Worm (Caenorhabditis elegans) whole organism, L1 larva: ENCODE results near the gene M117.4.

Experiments
- C34B4.2 ChIP-seq: sonication (generic microtip); optimal IDR thresholded peaks from 2 replicates; lab custom pipeline; 2017; ENCODE audit warnings: mild to moderate bottlenecking, missing genetic modification characterization, missing compliant biosample characterization
- aha-1 ChIP-seq: fragments of 150-350 bp; optimal IDR thresholded peaks from 2 replicates; lab custom pipeline; 2014; ENCODE audit warnings: missing biosample characterization, missing genetic modification characterization
- blmp-1 ChIP-seq: fragments of 150-350 bp; optimal IDR thresholded peaks from 2 replicates; lab custom pipeline; 2014; ENCODE audit warnings: missing biosample characterization, missing genetic modification characterization
- ceh-63 ChIP-seq: fragments of 200-800 bp; sonication (Bioruptor generic); optimal IDR thresholded peaks from 2 replicates; lab custom pipeline; 2018; ENCODE audit warnings: mild to moderate bottlenecking, missing genetic modification characterization, missing compliant biosample characterization
- ceh-8 ChIP-seq: fragments of 200-800 bp; sonication (Bioruptor generic); optimal IDR thresholded peaks from 2 replicates; lab custom pipeline; 2018; ENCODE audit warnings: mild to moderate bottlenecking, missing genetic modification characterization, moderate library complexity, missing compliant biosample characterization
- ceh-82 ChIP-seq, 3 experiments: fragments of 150-350 bp in 1 of 3; sonication (generic microtip) in 2 of 3; optimal IDR thresholded peaks; 2 replicates each; lab custom pipeline; 2014 to 2017; ENCODE audit warnings: missing biosample characterization in 3 of 3, missing genetic modification characterization in 3 of 3
- ceh-88 ChIP-seq: fragments of 200-800 bp; sonication (Bioruptor generic); IDR thresholded peaks from 2 replicates; pipeline ENCODE4 v1.3.6; 2022; ENCODE audit warnings: missing genetic modification characterization, missing compliant biosample characterization
- ces-1 ChIP-seq: fragments of 150-350 bp; optimal IDR thresholded peaks from 2 replicates; lab custom pipeline; 2014; ENCODE audit warnings: missing biosample characterization, missing genetic modification reagents, missing genetic modification characterization
- dsc-1 ChIP-seq: sonication (generic microtip); optimal IDR thresholded peaks from 2 replicates; lab custom pipeline; 2016; ENCODE audit warnings: mild to moderate bottlenecking, missing genetic modification characterization, missing compliant biosample characterization
- egl-27 ChIP-seq, 2 experiments: fragments of 150-350 bp in 1 of 2; sonication (generic microtip); optimal IDR thresholded peaks; 3 replicates each; lab custom pipeline; 2017 to 2018; ENCODE audit warnings: missing biosample characterization in 2 of 2, missing genetic modification characterization in 2 of 2, missing genetic modification reagents in 2 of 2
- elt-2 ChIP-seq: sonication (generic microtip); optimal IDR thresholded peaks from 2 replicates; lab custom pipeline; 2016; ENCODE audit warnings: missing genetic modification characterization, mild to moderate bottlenecking, inconsistent platforms, missing compliant biosample characterization, missing genetic modification reagents
- fkh-10 ChIP-seq: sonication (generic microtip); optimal IDR thresholded peaks from 2 replicates; lab custom pipeline; 2017; ENCODE audit warnings: missing biosample characterization, missing genetic modification reagents, missing genetic modification characterization
- fkh-4 ChIP-seq: sonication (generic microtip); optimal IDR thresholded peaks from 2 replicates; lab custom pipeline; 2016; ENCODE audit warnings: missing compliant biosample characterization, missing genetic modification characterization, borderline replicate concordance
- fkh-8 ChIP-seq: sonication (generic microtip); optimal IDR thresholded peaks from 2 replicates; lab custom pipeline; 2016; ENCODE audit warnings: mild to moderate bottlenecking, missing genetic modification characterization, missing compliant biosample characterization
- fos-1 ChIP-seq: fragments of 150-350 bp; optimal IDR thresholded peaks from 2 replicates; lab custom pipeline; 2014; ENCODE audit warnings: missing biosample characterization, missing genetic modification characterization
- grh-1 ChIP-seq: fragments of 200-800 bp; sonication (Bioruptor generic); IDR thresholded peaks from 2 replicates; pipeline ENCODE4 v1.3.6; 2022; ENCODE audit warnings: missing genetic modification reagents, missing genetic modification characterization, missing compliant biosample characterization
- irx-1 ChIP-seq: sonication (generic microtip); optimal IDR thresholded peaks from 2 replicates; lab custom pipeline; 2016; ENCODE audit warnings: missing genetic modification characterization, missing compliant biosample characterization
- jun-1 ChIP-seq: fragments of 150-350 bp; optimal IDR thresholded peaks from 2 replicates; lab custom pipeline; 2014; ENCODE audit warnings: missing biosample characterization, missing genetic modification reagents, missing genetic modification characterization
- lin-13 ChIP-seq: fragments of 150-350 bp; optimal IDR thresholded peaks from 2 replicates; lab custom pipeline; 2014; ENCODE audit warnings: missing biosample characterization, missing genetic modification reagents, missing genetic modification characterization
- lin-14 ChIP-seq: fragments of 200-800 bp; sonication (Bioruptor generic); optimal IDR thresholded peaks from 2 replicates; lab custom pipeline; 2018; ENCODE audit warnings: mild to moderate bottlenecking, missing genetic modification characterization, moderate library complexity, missing compliant biosample characterization
- lin-35 ChIP-seq, 2 experiments: fragments of 150-350 bp; optimal IDR thresholded peaks; 2 replicates each; lab custom pipeline; 2014; ENCODE audit warnings: missing biosample characterization in 2 of 2, missing genetic modification characterization in 2 of 2, missing genetic modification reagents in 2 of 2
- lin-39 ChIP-seq: fragments of 150-350 bp; optimal IDR thresholded peaks from 2 replicates; lab custom pipeline; 2014; ENCODE audit warnings: missing biosample characterization, missing genetic modification reagents, missing genetic modification characterization
- mab-9 ChIP-seq: fragments of 200-800 bp; sonication (Bioruptor generic); IDR thresholded peaks from 2 replicates; pipeline ENCODE4 v1.3.6; 2022; ENCODE audit warnings: missing genetic modification reagents, missing genetic modification characterization, missing compliant biosample characterization
- mep-1 ChIP-seq: fragments of 150-350 bp; optimal IDR thresholded peaks from 2 replicates; lab custom pipeline; 2014; ENCODE audit warnings: missing biosample characterization, missing genetic modification characterization
- nhr-20 ChIP-seq: sonication (generic microtip); optimal IDR thresholded peaks from 2 replicates; lab custom pipeline; 2016; ENCODE audit warnings: mild to moderate bottlenecking, missing genetic modification characterization, missing compliant biosample characterization
- nhr-237 ChIP-seq: fragments of 150-350 bp; optimal IDR thresholded peaks from 2 replicates; lab custom pipeline; 2014; ENCODE audit warnings: missing biosample characterization, missing genetic modification characterization
- nhr-28 ChIP-seq: fragments of 150-350 bp; optimal IDR thresholded peaks from 2 replicates; lab custom pipeline; 2014; ENCODE audit warnings: missing biosample characterization, missing genetic modification characterization
- nhr-47 ChIP-seq: sonication (generic microtip); optimal IDR thresholded peaks from 2 replicates; lab custom pipeline; 2016; ENCODE audit warnings: mild to moderate bottlenecking, missing genetic modification characterization, moderate library complexity, missing compliant biosample characterization
- nhr-71 ChIP-seq: sonication (generic microtip); optimal IDR thresholded peaks from 2 replicates; lab custom pipeline; 2016; ENCODE audit warnings: mild to moderate bottlenecking, missing genetic modification characterization, moderate library complexity, missing compliant biosample characterization
- nhr-77 ChIP-seq: fragments of 150-350 bp; optimal IDR thresholded peaks from 2 replicates; lab custom pipeline; 2014; ENCODE audit warnings: missing biosample characterization, missing genetic modification characterization
- pag-3 ChIP-seq: sonication (generic microtip); optimal IDR thresholded peaks from 2 replicates; lab custom pipeline; 2017; ENCODE audit warnings: missing genetic modification characterization, mild to moderate bottlenecking, missing compliant biosample characterization, antibody characterized with exemption, borderline replicate concordance; ENCODE audit not compliant: insufficient read depth
- pax-3 ChIP-seq: fragments of 200-800 bp; sonication (Bioruptor generic); optimal IDR thresholded peaks from 2 replicates; lab custom pipeline; 2018; ENCODE audit warnings: mild to moderate bottlenecking, missing genetic modification characterization, moderate library complexity, missing compliant biosample characterization
- rnt-1 ChIP-seq: sonication (generic microtip); optimal IDR thresholded peaks from 2 replicates; lab custom pipeline; 2016; ENCODE audit warnings: mild to moderate bottlenecking, missing genetic modification characterization, moderate library complexity, missing compliant biosample characterization
- snpc-4 ChIP-seq: fragments of 150-350 bp; optimal IDR thresholded peaks from 2 replicates; lab custom pipeline; 2014; ENCODE audit warnings: missing biosample characterization, missing genetic modification characterization
- sox-4 ChIP-seq: sonication (generic microtip); optimal IDR thresholded peaks from 2 replicates; lab custom pipeline; 2016; ENCODE audit warnings: missing genetic modification characterization, missing compliant biosample characterization
- tbx-2 ChIP-seq: sonication (generic microtip); optimal IDR thresholded peaks from 2 replicates; lab custom pipeline; 2016; ENCODE audit warnings: missing genetic modification characterization, missing compliant biosample characterization
- tlp-1 ChIP-seq: fragments of 150-350 bp; optimal IDR thresholded peaks from 2 replicates; lab custom pipeline; 2014; ENCODE audit warnings: missing biosample characterization, missing genetic modification characterization
- unc-62 ChIP-seq: fragments of 150-350 bp; optimal IDR thresholded peaks from 2 replicates; lab custom pipeline; 2014; ENCODE audit warnings: missing biosample characterization, missing genetic modification reagents, missing genetic modification characterization
- unc-86 ChIP-seq: sonication (generic microtip); optimal IDR thresholded peaks from 2 replicates; lab custom pipeline; 2016; ENCODE audit warnings: missing genetic modification characterization, missing compliant biosample characterization
- unc-98 ChIP-seq: fragments of 200-800 bp; sonication (Bioruptor generic); IDR thresholded peaks from 2 replicates; pipeline ENCODE4 v1.3.6; 2022; ENCODE audit warnings: missing genetic modification characterization, missing compliant biosample characterization
- ztf-11 ChIP-seq, 2 experiments: sonication (generic microtip); optimal IDR thresholded peaks; 2 replicates each; lab custom pipeline; 2016 to 2017; ENCODE audit warnings: missing genetic modification characterization in 2 of 2, missing biosample characterization in 1 of 2, missing compliant biosample characterization in 1 of 2

M117.4 gene

ce11 chrIV:11820067-11820913 lies 13.1 kb downstream of the M117.4 start (continued):
- TF ChIP-seq grh-1 (GFP tag; lab: Robert Waterston, UW) (no peak), lin-35 (GFP tag; optimal IDR thresholded peaks at IDR 0.05; lab: Kevin White, UChicago) (no peak), unc-98 (GFP tag; lab: Robert Waterston, UW) (no peak), fkh-4 (tag; lab: Kevin White, UChicago) (no peak), ceh-8 (GFP tag; lab: Kevin White, UChicago) (no peak), C34B4.2 (tag; lab: Kevin White, UChicago) (no peak), elt-2 (no peak), ces-1 (GFP tag; lab: Kevin White, UChicago) (no peak), tlp-1 (tag; lab: Kevin White, UChicago) (no peak), fkh-10 (GFP tag; lab: Kevin White, UChicago) (no peak), ceh-88 (no peak), unc-86 (tag; lab: Kevin White, UChicago) (no peak), fos-1 (tag; lab: Kevin White, UChicago) (no peak), nhr-47 (tag; lab: Kevin White, UChicago) (no peak), mep-1 (tag; lab: Kevin White, UChicago) (no peak), lin-13 (no peak), irx-1 (tag; lab: Kevin White, UChicago) (no peak), ceh-82 (tag; optimal IDR thresholded peaks at IDR 0.05; lab: Kevin White, UChicago) (no peak), nhr-20 (tag; lab: Kevin White, UChicago) (no peak), snpc-4 (no peak), pax-3 (tag; lab: Kevin White, UChicago) (peak; percentile 22), nhr-77 (tag; lab: Kevin White, UChicago) (no peak), dsc-1 (no peak), aha-1 (tag; lab: Kevin White, UChicago) (no peak), pag-3 (tag; lab: Kevin White, UChicago) (no peak)
- TF ChIP-seq, all 84 proteins: peak for 8

ce11 chrIV:11813901-11814300 lies 19.5 kb downstream of the M117.4 start, which contains the start of gene M117.1:
M117.1 (plus strand) TSS chrIV:11814247.
- TF ChIP-seq lin-39 (tag; lab: Kevin White, UChicago) (no peak), unc-98 (GFP tag; lab: Robert Waterston, UW) (no peak), rnt-1 (tag; lab: Kevin White, UChicago) (peak; percentile 4), egl-27 (tag; optimal IDR thresholded peaks at IDR 0.05; lab: Kevin White, UChicago) (no peak), lin-14 (peak; percentile 53), unc-62 (no peak), blmp-1 (tag; lab: Kevin White, UChicago) (peak; percentile 13), mab-9 (GFP tag; lab: Robert Waterston, UW) (no peak), tbx-2 (tag; lab: Kevin White, UChicago) (peak; percentile 13), mep-1 (tag; lab: Kevin White, UChicago) (no peak)

ce11 chrIV:11812017-11812416 lies 21.3 kb downstream of the M117.4 start:
- TF ChIP-seq jun-1 (tag; lab: Kevin White, UChicago), result no peak
- TF ChIP-seq pax-3 (tag; lab: Kevin White, UChicago), result no peak
- no peak for TF ChIP-seq fos-1 (tag; lab: Kevin White, UChicago)
- TF ChIP-seq snpc-4, result no peak
- no peak for TF ChIP-seq nhr-28 (tag; lab: Kevin White, UChicago)
- no peak for TF ChIP-seq lin-13
- no peak for TF ChIP-seq ztf-11 (tag; optimal IDR thresholded peaks at IDR 0.05; lab: Kevin White, UChicago)
- peak; percentile 66 for TF ChIP-seq fkh-8 (tag; lab: Kevin White, UChicago)
- peak; percentile 88 for TF ChIP-seq dsc-1
- no peak for TF ChIP-seq grh-1 (GFP tag; lab: Robert Waterston, UW)
- peak; percentile 49 for TF ChIP-seq nhr-71 (tag; lab: Kevin White, UChicago)
- TF ChIP-seq ceh-8 (GFP tag; lab: Kevin White, UChicago), result no peak
- TF ChIP-seq nhr-47 (tag; lab: Kevin White, UChicago), result peak; percentile 45
- peak in 1 of 3 experiments; percentile 8 for TF ChIP-seq ceh-82 (tag; optimal IDR thresholded peaks at IDR 0.05; lab: Kevin White, UChicago)
- TF ChIP-seq nhr-237 (tag; lab: Kevin White, UChicago), result no peak
- TF ChIP-seq ceh-63, result no peak
- TF ChIP-seq sox-4 (tag; lab: Kevin White, UChicago), result peak; percentile 23
